Worm (Caenorhabditis elegans) whole organism, dauer: ENCODE measurements around the gene F58F12.1.

Source experiments
- unc-62 ChIP-seq: sonication (generic microtip); optimal IDR thresholded peaks from 2 replicates; lab custom pipeline; 2017; ENCODE audit warnings: missing biosample characterization, missing genetic modification reagents, missing genetic modification characterization

F58F12.1 gene

DNA sequence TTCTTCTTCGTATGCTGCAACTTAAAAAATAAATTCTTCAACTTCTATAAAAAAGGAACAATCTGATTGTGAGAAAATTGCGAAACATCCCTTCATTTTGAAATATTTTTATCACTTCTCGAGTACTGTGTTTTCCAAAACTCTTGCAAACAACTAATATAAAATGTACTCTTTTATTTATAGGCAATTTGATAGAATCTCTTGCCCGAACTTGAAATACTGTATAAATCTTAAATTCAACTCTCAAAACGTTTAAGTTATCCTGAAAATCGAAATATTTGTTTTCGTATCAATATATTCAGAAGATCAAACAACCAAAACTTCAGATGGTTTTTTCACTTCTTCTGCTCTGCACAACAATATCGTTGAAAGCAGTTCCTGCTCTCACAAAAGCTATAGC, 3.0 kb downstream of the F58F12.1 start, which contains the start of gene F58F12.4:
TSS of gene F58F12.4 (plus strand) at position 301 of the 400 bp plus-strand sequence.
- TF ChIP-seq unc-62 (GFP tag; lab: Kevin White, UChicago): no peak

ce11 chrII:6387937-6388336, 4.5 kb downstream of the F58F12.1 start, which contains the start of gene F58F12.2:
Gene F58F12.2 (minus strand): TSS chrII:6388037.
- no peak for TF ChIP-seq unc-62 (GFP tag; lab: Kevin White, UChicago)

ce11 chrII:6391195-6391594, 7.8 kb downstream of the F58F12.1 start, which contains the start of gene F58F12.3:
Gene F58F12.3 (minus strand): TSS chrII:6391295.
- TF ChIP-seq unc-62 (GFP tag; lab: Kevin White, UChicago): no peak

DNA sequence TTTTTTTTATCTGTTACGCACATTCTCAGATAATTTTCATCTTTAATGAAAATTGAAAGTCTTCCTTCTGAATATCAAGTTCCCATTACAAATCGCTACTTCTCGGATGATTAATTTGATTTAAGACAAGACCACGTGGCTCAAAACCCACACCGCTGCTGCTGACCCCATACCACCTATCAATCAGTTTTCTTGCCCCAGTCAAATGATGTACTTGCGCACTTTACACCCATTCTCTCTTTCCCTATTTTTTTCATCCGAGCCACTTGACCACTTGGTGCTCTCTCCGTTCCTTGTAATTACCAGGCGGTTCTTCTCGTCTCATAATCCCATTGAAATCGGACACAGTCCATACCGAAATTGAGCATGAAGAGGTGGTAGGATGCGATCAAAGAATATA, 10.6 kb downstream of the F58F12.1 start:
- no peak for TF ChIP-seq unc-62 (GFP tag; lab: Kevin White, UChicago)

DNA sequence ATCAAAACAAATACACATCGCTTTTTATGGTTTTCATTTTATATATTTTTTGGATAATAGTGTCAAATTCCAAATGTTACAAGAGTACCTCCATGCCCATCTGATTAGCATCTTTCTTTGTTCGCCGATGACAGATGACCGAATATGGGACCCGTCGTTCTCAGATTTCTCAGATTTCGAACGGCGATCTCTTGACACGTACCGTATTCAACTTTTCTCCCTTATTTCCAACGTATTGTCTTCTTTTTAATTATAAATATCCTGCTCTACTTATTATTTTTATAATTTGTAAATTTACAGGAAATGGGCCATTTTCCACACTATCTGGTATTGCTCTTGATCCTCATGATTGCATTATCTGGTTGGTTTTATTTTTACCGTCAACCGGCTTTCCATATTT, 15.0 kb downstream of the F58F12.1 start, which contains the start of gene zig-10:
TSS of gene zig-10 (plus strand) at position 301 of the 400 bp plus-strand sequence.
- no peak for TF ChIP-seq unc-62 (GFP tag; lab: Kevin White, UChicago)

DNA sequence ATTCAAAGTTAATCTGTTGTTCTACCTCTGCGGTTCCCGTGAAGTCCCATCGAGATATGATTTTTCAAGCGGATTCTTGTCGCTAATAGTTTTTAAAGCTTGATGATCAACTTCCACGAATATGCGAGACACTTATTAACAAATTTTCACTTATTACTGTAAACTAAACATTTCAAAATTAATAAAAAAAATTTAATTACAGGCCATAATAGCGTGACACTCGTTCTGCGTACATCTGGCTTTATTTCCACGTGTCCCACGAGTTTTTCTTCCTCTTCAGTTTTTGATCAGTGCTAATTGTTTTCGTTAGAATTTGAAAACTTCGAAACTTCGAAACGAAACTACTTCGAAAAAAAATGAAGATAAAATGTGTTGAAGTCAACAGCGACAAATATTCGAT, 18.2 kb downstream of the F58F12.1 start, which contains the start of gene btb-2:
TSS of gene btb-2 (plus strand) at position 301 of the 400 bp plus-strand sequence.
- no peak for TF ChIP-seq unc-62 (GFP tag; lab: Kevin White, UChicago)

DNA sequence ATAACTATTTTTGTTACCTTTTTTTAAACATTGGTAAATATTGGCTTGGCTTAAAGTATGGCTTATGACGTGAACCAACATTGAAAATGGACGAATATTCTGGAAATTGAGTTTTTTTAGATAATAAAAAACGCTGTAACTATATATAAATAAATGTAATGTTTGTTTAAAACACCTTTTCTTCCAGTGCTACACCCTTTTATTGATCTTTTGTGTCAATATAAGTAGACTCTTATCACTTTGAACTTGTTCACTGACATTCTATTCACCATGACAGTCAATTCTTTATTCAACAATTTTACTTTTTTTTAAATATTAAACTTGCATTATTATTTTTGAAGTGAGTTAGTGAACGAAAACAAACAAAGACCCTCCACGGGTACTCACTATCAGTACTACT, 19.8 kb downstream of the F58F12.1 start, which contains the start of gene T25D10.1:
TSS of gene T25D10.1 (plus strand) at position 169 of the 400 bp plus-strand sequence.
- TF ChIP-seq unc-62 (GFP tag; lab: Kevin White, UChicago): no peak

ce11 chrII:6407279-6407678, 23.8 kb downstream of the F58F12.1 start, which contains the start of gene spp-11:
Gene spp-11 (minus strand): TSS chrII:6407379.
- no peak for TF ChIP-seq unc-62 (GFP tag; lab: Kevin White, UChicago)

DNA sequence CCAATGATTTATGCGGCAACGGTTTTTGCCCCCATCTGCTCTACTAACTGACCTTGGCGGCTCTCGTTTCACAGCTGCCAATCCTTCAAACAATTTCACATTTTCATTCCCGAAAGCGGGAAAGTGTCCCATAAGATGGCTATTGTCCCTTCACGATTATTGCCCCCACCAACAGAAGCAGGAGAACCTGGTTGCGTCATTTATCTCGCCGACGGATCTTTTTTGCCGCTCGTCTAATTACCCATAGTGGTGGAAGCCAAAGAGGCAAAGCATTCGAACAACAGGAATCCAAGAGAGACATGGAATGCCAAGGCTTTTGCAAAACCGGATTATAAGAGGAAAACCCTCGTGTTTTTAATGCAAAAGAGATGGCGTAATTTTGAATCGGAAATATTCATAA, 25.7 kb downstream of the F58F12.1 start:
- no peak for TF ChIP-seq unc-62 (GFP tag; lab: Kevin White, UChicago)

DNA sequence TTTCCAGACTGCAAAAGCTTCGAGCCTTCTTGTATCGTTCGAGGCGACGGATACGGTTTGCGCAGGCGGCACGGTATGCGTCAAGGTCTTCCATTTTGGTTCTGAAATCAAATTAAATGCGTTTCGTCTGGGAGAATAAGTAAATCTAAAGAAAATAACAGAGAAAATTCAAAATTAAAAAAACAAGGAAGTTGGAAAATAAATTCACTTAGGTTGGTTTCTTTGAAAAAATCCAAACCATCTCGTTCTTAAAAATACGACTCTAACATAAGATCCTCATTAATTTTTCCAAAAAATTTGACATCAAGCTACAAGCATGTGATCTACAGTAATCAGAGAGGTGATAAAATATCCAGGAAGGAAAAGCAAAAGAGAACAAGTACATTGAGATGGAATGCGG, 26.7 kb downstream of the F58F12.1 start, which contains the start of gene T25D10.4:
TSS of gene T25D10.4 (minus strand) at position 101 of the 400 bp plus-strand sequence.
- TF ChIP-seq unc-62 (GFP tag; lab: Kevin White, UChicago): no peak

- TF ChIP-seq unc-62 (GFP tag; lab: Kevin White, UChicago): no peak
Measured at ce11 chrII:6411660-6412451, 28.4 kb downstream of the F58F12.1 start.

DNA sequence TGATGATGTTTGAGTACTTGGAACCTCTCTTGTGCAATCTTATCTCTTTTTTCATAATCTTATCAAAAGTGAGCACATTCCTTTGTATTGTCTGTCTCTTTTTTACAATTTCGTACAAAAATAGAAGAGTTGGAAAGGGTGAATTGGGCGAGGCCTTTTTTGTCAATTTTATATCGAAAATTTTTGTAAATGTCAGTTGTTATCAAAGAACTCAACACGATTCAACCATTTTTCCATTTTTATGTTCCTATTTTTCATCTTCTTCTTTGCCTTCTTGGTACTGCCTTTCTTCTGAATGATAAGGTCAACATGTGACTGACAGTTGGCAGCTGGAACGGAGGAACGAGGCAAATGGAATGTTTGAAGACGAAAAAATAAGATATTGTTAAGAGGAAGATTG, 30.3 kb downstream of the F58F12.1 start:
- no peak for TF ChIP-seq unc-62 (GFP tag; lab: Kevin White, UChicago)

ce11 chrII:6417999-6418398, 34.6 kb downstream of the F58F12.1 start:
- TF ChIP-seq unc-62 (GFP tag; lab: Kevin White, UChicago): no peak

DNA sequence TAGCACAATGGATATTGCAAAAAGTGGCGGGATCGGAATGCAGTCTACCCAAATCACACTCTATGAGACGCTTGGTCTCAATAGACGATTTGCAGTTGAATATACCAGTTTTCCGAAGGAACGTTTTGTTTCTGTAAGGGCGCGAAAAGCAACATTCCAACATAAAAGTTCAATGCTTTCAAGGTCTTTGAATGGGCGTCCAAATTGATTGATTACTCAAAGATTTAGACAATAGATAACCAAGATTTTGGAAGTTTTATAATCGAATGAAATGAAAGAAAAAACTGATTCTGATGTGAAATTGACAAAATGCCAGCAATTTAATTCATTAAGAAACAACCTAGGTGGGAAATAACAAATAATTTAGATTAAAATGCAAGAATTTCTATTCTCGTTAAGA, 35.7 kb downstream of the F58F12.1 start:
- no peak for TF ChIP-seq unc-62 (GFP tag; lab: Kevin White, UChicago)

DNA sequence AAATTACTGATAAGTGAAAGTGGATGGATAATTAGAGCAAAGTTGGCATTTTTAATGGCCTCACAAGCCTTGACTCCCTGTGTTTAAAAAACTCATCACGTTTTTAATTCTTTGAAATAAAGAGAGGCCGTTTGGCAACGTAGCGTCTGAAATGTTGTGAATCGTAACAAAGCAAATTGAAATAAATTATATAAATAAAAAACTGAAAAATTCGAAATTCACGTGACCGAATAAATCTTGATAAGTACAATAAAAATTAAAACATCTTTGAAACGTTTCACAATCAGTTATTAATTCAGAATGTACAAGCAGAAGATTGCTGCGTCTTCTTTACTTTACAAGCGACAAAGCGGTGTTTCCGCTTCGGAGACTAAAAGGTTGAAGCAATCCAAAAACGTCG, 39.4 kb downstream of the F58F12.1 start, which contains the start of gene K03H9.3:
TSS of gene K03H9.3 (plus strand) at position 301 of the 400 bp plus-strand sequence.
- no peak for TF ChIP-seq unc-62 (GFP tag; lab: Kevin White, UChicago)

- TF ChIP-seq unc-62 (GFP tag; lab: Kevin White, UChicago): no peak
Measured at ce11 chrII:6425993-6426392, 42.5 kb downstream of the F58F12.1 start, which contains the start of gene col-75. Gene col-75 (plus strand): TSS chrII:6426293.
